Worm (Caenorhabditis elegans) whole organism, early embryonic: ENCODE results near the gene T04C12.33.

Source experiments
- B0310.2 ChIP-seq: sonication (generic microtip); optimal IDR thresholded peaks from 2 replicates; lab custom pipeline; 2016; ENCODE audit warnings: mild to moderate bottlenecking, missing genetic modification characterization, missing compliant biosample characterization
- aly-1 ChIP-seq: sonication (generic microtip); optimal IDR thresholded peaks from 2 replicates; lab custom pipeline; 2016; ENCODE audit warnings: missing genetic modification characterization, missing compliant biosample characterization
- ama-1 ChIP-seq: fragments of 150-350 bp; optimal IDR thresholded peaks from 2 replicates; lab custom pipeline; 2014
- pes-1 ChIP-seq: fragments of 200-800 bp; sonication (Bioruptor generic); IDR thresholded peaks from 2 replicates; pipeline ENCODE4 v1.3.6; 2022; ENCODE audit warnings: missing genetic modification reagents, missing genetic modification characterization, missing compliant biosample characterization
- sea-1 ChIP-seq: fragments of 200-800 bp; sonication (Bioruptor generic); conservative IDR thresholded peaks from 2 replicates; pipeline ENCODE4 v1.3.6; 2022; ENCODE audit warnings: missing genetic modification characterization, missing compliant biosample characterization
- tbx-37 ChIP-seq: fragments of 200-800 bp; sonication (Bioruptor generic); conservative IDR thresholded peaks from 2 replicates; pipeline ENCODE4 v1.3.6; 2022; ENCODE audit warnings: missing genetic modification reagents, missing genetic modification characterization, missing compliant biosample characterization

ce11 chrV:11082475-11082874 lies 30.5 kb downstream of the T04C12.33 start:
- TF ChIP-seq ama-1 (no peak), aly-1 (tag; lab: Kevin White, UChicago) (no peak), pes-1 (GFP tag; lab: Robert Waterston, UW) (no peak), B0310.2 (tag; lab: Kevin White, UChicago) (no peak), sea-1 (no peak), tbx-37 (GFP tag; lab: Robert Waterston, UW) (no peak)
